Worm (Caenorhabditis elegans) whole organism, L1 larva: ENCODE results near the gene R01H10.4.

Experiments
- fkh-8 ChIP-seq: sonication (generic microtip); optimal IDR thresholded peaks from 2 replicates; lab custom pipeline; 2016; ENCODE audit warnings: mild to moderate bottlenecking, missing genetic modification characterization, missing compliant biosample characterization
- mep-1 ChIP-seq: fragments of 150-350 bp; optimal IDR thresholded peaks from 2 replicates; lab custom pipeline; 2014; ENCODE audit warnings: missing biosample characterization, missing genetic modification characterization

DNA sequence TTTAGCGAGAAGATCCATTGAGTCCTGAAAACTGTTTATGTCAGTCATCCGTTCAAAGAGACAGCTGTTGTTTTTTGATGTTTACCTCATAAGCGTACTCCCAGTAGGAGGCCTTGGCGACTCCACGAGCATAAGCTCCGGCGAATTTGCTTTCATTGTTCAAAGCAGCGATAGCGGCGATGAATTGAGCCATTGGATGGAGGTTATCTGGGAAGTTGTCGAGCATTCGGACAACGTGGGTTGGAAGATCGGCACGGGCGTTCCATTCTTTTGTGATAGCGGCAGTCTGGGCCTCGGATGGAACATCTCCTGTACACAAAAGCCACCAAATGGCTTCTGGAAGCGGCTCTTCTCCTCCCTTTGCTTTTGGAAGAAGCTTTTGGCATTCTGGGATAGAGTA, 38.7 kb upstream of the R01H10.4 start:
- TF ChIP-seq fkh-8 (tag; lab: Kevin White, UChicago) (no peak), mep-1 (no peak)
